Fruit fly (Drosophila melanogaster): ENCODE measurements around the gene Pop1.

DNA sequence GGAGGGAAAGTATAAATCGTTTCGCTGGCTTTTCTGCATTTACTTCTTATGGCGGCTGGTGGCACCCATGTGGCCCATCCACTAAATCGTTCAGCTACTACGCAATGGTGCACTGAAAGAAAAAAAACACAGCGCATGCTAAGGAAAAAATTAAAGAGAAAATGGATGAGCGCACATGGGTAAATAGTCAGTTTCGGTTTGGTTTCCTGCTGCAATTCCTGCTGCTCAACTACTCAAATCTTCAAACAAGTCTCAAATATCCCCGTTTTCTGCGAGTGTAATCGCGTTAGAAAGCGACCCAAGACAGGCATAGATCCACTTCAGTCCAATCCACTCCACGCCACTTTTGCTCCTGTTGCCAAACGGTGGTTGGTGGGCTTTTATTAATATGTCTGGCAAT lies 19.4 kb upstream of the Pop1 start:
- TF ChIP-seq kay (GFP tag; ENCODE audit: borderline replicate concordance) (no peak), CG7045 (GFP tag; optimal IDR thresholded peaks at IDR 0.05) (no peak), Clk (GFP tag; optimal IDR thresholded peaks at IDR 0.05) (no peak), toe (GFP tag; optimal IDR thresholded peaks at IDR 0.05) (no peak), pad (GFP tag; optimal IDR thresholded peaks at IDR 0.05) (no peak), CG11617 (GFP tag; optimal IDR thresholded peaks at IDR 0.05) (no peak), ovo (GFP tag; optimal IDR thresholded peaks at IDR 0.05) (no peak), Hr96 (GFP tag; optimal IDR thresholded peaks at IDR 0.05) (no peak), CG1620 (GFP tag; optimal IDR thresholded peaks at IDR 0.05) (no peak), CG5204 (GFP tag; optimal IDR thresholded peaks at IDR 0.05) (no peak), CG12768 (GFP tag; optimal IDR thresholded peaks at IDR 0.05) (no peak), tj (GFP tag; optimal IDR thresholded peaks at IDR 0.05) (no peak)
